Worm (Caenorhabditis elegans): ENCODE results near the gene srz-103.

DNA sequence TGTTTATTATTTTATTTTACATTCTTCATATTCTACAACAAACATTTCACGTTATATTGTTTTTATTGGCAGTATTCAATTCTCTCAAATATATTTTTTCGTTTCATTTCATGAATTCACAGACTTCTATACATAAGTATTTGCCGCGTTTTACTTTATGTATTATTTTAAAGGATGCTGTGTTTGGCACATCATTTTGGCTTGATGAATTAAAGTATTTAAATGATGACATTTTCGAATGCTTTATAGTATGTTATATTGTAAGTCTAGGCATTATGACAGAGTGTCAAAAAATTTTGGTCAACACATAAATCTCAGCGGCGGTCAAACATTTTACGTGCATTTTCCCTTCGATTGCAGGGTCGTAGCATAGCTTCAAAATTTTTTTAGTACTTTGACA lies 16.4 kb upstream of the srz-103 start:
- TF ChIP-seq unc-62 (GFP tag; optimal IDR thresholded peaks at IDR 0.05) = no peak
- TF ChIP-seq nfya-1 (tag; optimal IDR thresholded peaks at IDR 0.05; ENCODE audit: borderline replicate concordance, insufficient read depth) = no peak
- no peak for TF ChIP-seq sptf-2 (GFP tag; optimal IDR thresholded peaks at IDR 0.05)
- TF ChIP-seq mes-4 (tag; optimal IDR thresholded peaks at IDR 0.05) = no peak
- no peak for TF ChIP-seq nhr-27 (tag; optimal IDR thresholded peaks at IDR 0.05)
- no peak for TF ChIP-seq egl-44 (GFP tag; IDR thresholded peaks at IDR 0.05)
- TF ChIP-seq Y79H2A.3 (GFP tag; conservative IDR thresholded peaks at IDR 0.05) = no peak
- no peak for TF ChIP-seq lin-54 (GFP tag; optimal IDR thresholded peaks at IDR 0.05)
- no peak for TF ChIP-seq unc-130 (GFP tag; optimal IDR thresholded peaks at IDR 0.05)
